Worm (Caenorhabditis elegans): ENCODE results near the gene T23B5.4.

- TF ChIP-seq ama-1 (optimal IDR thresholded peaks at IDR 0.05) = no peak
- no peak for TF ChIP-seq hnd-1 (tag; optimal IDR thresholded peaks at IDR 0.05)
- TF ChIP-seq flt-1 (GFP tag; IDR thresholded peaks at IDR 0.05) = no peak
- TF ChIP-seq ceh-13 (GFP tag; optimal IDR thresholded peaks at IDR 0.05) = no peak
- TF ChIP-seq sea-1 (GFP tag; conservative IDR thresholded peaks at IDR 0.05) = no peak
- TF ChIP-seq ceh-36 (tag; optimal IDR thresholded peaks at IDR 0.05) = no peak
- TF ChIP-seq aly-1 (tag; optimal IDR thresholded peaks at IDR 0.05) = no peak
- TF ChIP-seq hmg-4 (GFP tag; optimal IDR thresholded peaks at IDR 0.05) = no peak
- TF ChIP-seq B0310.2 (tag; optimal IDR thresholded peaks at IDR 0.05) = no peak
- no peak for TF ChIP-seq tbx-11 (GFP tag; IDR thresholded peaks at IDR 0.05)
- no peak for TF ChIP-seq hmbx-1 (tag; optimal IDR thresholded peaks at IDR 0.05)
- no peak for TF ChIP-seq scrt-1 (GFP tag; IDR thresholded peaks at IDR 0.05)
- TF ChIP-seq ets-7 (tag; optimal IDR thresholded peaks at IDR 0.05) = no peak
Observed at ce11 chrIV:12710996-12711395, 36.2 kb downstream of the T23B5.4 start, which contains the start of gene C27D8.2.

Measured in whole organism, early embryonic.